Worm (Caenorhabditis elegans): ENCODE measurements around the gene hum-10.

Gene hum-10

DNA sequence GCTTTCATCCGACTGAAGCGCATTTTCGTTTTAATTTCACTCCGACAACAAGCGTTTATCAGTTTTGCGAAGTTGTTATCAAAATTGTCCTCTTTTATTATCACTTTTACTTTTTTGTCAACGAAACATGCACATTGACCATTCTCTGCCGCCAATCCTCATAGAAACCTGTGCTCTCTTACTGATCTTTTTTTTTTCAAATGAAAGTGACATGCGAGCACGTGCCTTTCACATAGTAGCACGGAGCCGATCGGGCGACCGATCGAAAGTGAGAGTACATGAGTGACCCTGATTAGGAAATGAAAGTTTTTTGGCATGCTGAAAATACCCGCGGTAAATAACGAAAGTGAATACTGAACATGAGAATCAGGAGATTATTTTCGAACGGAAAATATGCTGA lies 12.0 kb upstream of the hum-10 start:
- TF ChIP-seq elt-1 (tag; optimal IDR thresholded peaks at IDR 0.05) (no peak), aly-2 (tag; optimal IDR thresholded peaks at IDR 0.05) (no peak), nhr-77 (tag; optimal IDR thresholded peaks at IDR 0.05) (no peak), fkh-10 (GFP tag; optimal IDR thresholded peaks at IDR 0.05) (no peak), pqm-1 (tag; optimal IDR thresholded peaks at IDR 0.05) (peak; percentile 98), ceh-9 (tag; optimal IDR thresholded peaks at IDR 0.05) (no peak), ztf-4 (tag; optimal IDR thresholded peaks at IDR 0.05) (no peak), ztf-11 (tag; optimal IDR thresholded peaks at IDR 0.05) (no peak), ZK546.5 (tag; optimal IDR thresholded peaks at IDR 0.05) (no peak), unc-39 (tag; optimal IDR thresholded peaks at IDR 0.05) (no peak), pha-4 (tag; optimal IDR thresholded peaks at IDR 0.05) (peak; percentile 62), jun-1 (tag; optimal IDR thresholded peaks at IDR 0.05) (peak; percentile 85), snpc-4 (tag; optimal IDR thresholded peaks at IDR 0.05) (no peak), elt-2 (tag; optimal IDR thresholded peaks at IDR 0.05) (peak; percentile 99)

- TF ChIP-seq skn-1 (tag; optimal IDR thresholded peaks at IDR 0.05) (no peak), elt-2 (tag; optimal IDR thresholded peaks at IDR 0.05) (peak; percentile 61), sea-2 (GFP tag; optimal IDR thresholded peaks at IDR 0.05) (no peak), pqm-1 (tag; optimal IDR thresholded peaks at IDR 0.05) (peak; percentile 15)
Observed at ce11 chrX:4792979-4793378, 10.9 kb upstream of the hum-10 start, which contains the start of gene F43C9.1. Gene F43C9.1 (plus strand): TSS chrX:4793279.

DNA sequence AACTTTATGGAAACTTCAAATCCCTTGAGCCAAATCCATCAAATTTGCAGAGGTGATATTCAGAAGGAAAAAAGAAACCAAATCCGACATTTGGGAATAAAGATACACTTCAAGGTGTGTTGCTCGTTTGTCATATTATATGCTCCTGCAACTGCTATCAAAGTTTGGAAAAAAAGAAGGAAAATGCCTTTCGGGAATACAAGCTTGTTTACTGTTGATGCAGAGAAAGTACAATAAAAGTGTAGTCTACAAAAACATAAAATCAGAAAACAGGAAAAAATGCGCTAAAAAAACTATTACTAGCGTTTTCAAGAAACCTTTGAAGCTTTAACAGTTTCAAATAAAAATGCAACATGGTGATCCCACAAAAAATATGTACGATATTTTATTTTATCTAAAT lies 8.5 kb upstream of the hum-10 start:
- TF ChIP-seq tbx-2 (tag; optimal IDR thresholded peaks at IDR 0.05) (no peak), fos-1 (tag; optimal IDR thresholded peaks at IDR 0.05) (no peak), elt-1 (tag; optimal IDR thresholded peaks at IDR 0.05) (no peak), nhr-25 (tag; optimal IDR thresholded peaks at IDR 0.05) (no peak), pha-4 (tag; optimal IDR thresholded peaks at IDR 0.05) (no peak), lin-15B (tag; optimal IDR thresholded peaks at IDR 0.05) (no peak), eor-1 (tag; optimal IDR thresholded peaks at IDR 0.05) (no peak), egl-5 (tag; optimal IDR thresholded peaks at IDR 0.05) (no peak), skn-1 (tag; optimal IDR thresholded peaks at IDR 0.05) (no peak), mdl-1 (tag; optimal IDR thresholded peaks at IDR 0.05) (no peak), R02D3.7 (tag; optimal IDR thresholded peaks at IDR 0.05) (no peak), ceh-16 (tag; optimal IDR thresholded peaks at IDR 0.05) (no peak), mml-1 (tag; optimal IDR thresholded peaks at IDR 0.05) (no peak), ztf-11 (tag; optimal IDR thresholded peaks at IDR 0.05) (no peak), egl-27 (tag; optimal IDR thresholded peaks at IDR 0.05) (no peak), ceh-82 (tag; optimal IDR thresholded peaks at IDR 0.05) (no peak), lsy-12 (tag; optimal IDR thresholded peaks at IDR 0.05) (no peak), nhr-43 (tag; optimal IDR thresholded peaks at IDR 0.05; ENCODE audit: poor library complexity, severe bottlenecking) (no peak), daf-12 (tag; optimal IDR thresholded peaks at IDR 0.05) (no peak), elt-3 (tag; optimal IDR thresholded peaks at IDR 0.05) (no peak)

- TF ChIP-seq R02D3.7 (tag; optimal IDR thresholded peaks at IDR 0.05) (no peak), nhr-11 (tag; optimal IDR thresholded peaks at IDR 0.05) (no peak), unc-39 (tag; optimal IDR thresholded peaks at IDR 0.05) (no peak), tbx-2 (tag; optimal IDR thresholded peaks at IDR 0.05) (no peak), ZK546.5 (tag; optimal IDR thresholded peaks at IDR 0.05) (no peak), aly-2 (tag; optimal IDR thresholded peaks at IDR 0.05) (no peak), nhr-12 (tag; optimal IDR thresholded peaks at IDR 0.05) (no peak), ama-1 (optimal IDR thresholded peaks at IDR 0.05) (no peak), fkh-2 (tag; optimal IDR thresholded peaks at IDR 0.05) (no peak), sea-2 (GFP tag; optimal IDR thresholded peaks at IDR 0.05) (no peak), ceh-28 (tag; optimal IDR thresholded peaks at IDR 0.05) (no peak), jun-1 (tag; optimal IDR thresholded peaks at IDR 0.05) (no peak), elt-3 (tag; optimal IDR thresholded peaks at IDR 0.05) (peak in 1 of 3 experiments; percentile 28), unc-62 (GFP tag; optimal IDR thresholded peaks at IDR 0.05) (no peak), ceh-16 (tag; optimal IDR thresholded peaks at IDR 0.05) (no peak), nhr-67 (tag; optimal IDR thresholded peaks at IDR 0.05) (no peak), pqm-1 (tag; optimal IDR thresholded peaks at IDR 0.05) (no peak), ztf-11 (tag; optimal IDR thresholded peaks at IDR 0.05) (no peak), egl-5 (tag; optimal IDR thresholded peaks at IDR 0.05) (no peak), pha-4 (tag; optimal IDR thresholded peaks at IDR 0.05) (peak; percentile 64), nhr-43 (tag; optimal IDR thresholded peaks at IDR 0.05; ENCODE audit: poor library complexity, severe bottlenecking) (peak; percentile 61), nhr-28 (tag; optimal IDR thresholded peaks at IDR 0.05) (no peak), ztf-4 (tag; optimal IDR thresholded peaks at IDR 0.05) (no peak), zag-1 (tag; optimal IDR thresholded peaks at IDR 0.05) (no peak), elt-1 (tag; optimal IDR thresholded peaks at IDR 0.05) (no peak), hmg-11 (tag; optimal IDR thresholded peaks at IDR 0.05) (peak; percentile 18), lsy-12 (tag; optimal IDR thresholded peaks at IDR 0.05) (peak; percentile 21), nhr-76 (tag; optimal IDR thresholded peaks at IDR 0.05) (no peak), ceh-9 (tag; optimal IDR thresholded peaks at IDR 0.05) (no peak), lin-39 (tag; optimal IDR thresholded peaks at IDR 0.05) (no peak), nhr-25 (tag; optimal IDR thresholded peaks at IDR 0.05) (no peak), fkh-10 (GFP tag; optimal IDR thresholded peaks at IDR 0.05) (no peak), skn-1 (tag; optimal IDR thresholded peaks at IDR 0.05) (no peak), nhr-23 (tag; optimal IDR thresholded peaks at IDR 0.05) (peak; percentile 15), nfya-1 (tag; optimal IDR thresholded peaks at IDR 0.05; ENCODE audit: insufficient read depth) (peak; percentile 19)
Observed at ce11 chrX:4788958-4789357, 6.9 kb upstream of the hum-10 start.

All from whole organism, L3 larva.